Worm (Caenorhabditis elegans) whole organism, L4/young adult: ENCODE results near the gene dnj-8.

Source experiments
- W03F9.2 ChIP-seq: fragments of 150-350 bp; optimal IDR thresholded peaks from 2 replicates; lab custom pipeline; 2014; ENCODE audit warnings: missing biosample characterization, missing genetic modification characterization
- dao-5 ChIP-seq: sonication (generic microtip); optimal IDR thresholded peaks from 2 replicates; lab custom pipeline; 2016; ENCODE audit warnings: missing genotype, missing genetic modification characterization, moderate library complexity, missing compliant biosample characterization
- him-1 ChIP-seq: sonication (generic microtip); optimal IDR thresholded peaks from 2 replicates; lab custom pipeline; 2016; ENCODE audit warnings: missing genotype, missing genetic modification reagents, missing genetic modification characterization, missing compliant biosample characterization

The dnj-8 gene

DNA sequence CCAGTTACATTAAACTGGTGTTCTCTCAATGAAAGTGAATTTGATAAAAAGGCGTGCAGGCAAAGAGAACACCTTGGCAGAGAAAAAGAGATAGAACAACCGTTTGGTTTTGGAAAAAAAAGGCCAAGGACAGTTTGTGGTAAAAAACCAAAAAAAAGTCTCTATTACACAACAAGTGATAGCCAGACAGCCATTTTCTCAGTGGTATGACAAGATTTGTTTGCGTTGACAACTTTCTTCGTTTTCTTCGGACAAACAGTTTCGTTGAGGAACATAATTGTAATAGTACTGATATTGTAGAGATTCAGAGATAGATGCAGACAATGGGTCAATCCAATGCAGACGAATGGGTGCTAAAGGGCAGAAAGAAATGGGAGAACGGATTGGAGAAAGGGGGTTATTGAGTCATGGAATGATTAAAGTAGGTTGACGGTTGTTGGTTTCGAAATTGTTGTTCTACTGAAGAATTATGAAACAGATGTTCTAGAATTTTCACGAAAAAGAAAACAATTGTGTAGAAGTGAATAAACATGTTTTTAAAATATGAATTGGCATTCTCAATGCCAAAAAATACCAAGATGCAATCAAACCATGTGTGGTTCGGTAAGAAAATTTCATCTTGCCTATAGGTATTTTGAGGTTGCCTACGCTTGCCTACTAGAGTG is 35.5 kb downstream of the dnj-8 start:
- no peak for TF ChIP-seq W03F9.2
- TF ChIP-seq dao-5 (tag; lab: Kevin White, UChicago): no peak
- TF ChIP-seq him-1: no peak

DNA sequence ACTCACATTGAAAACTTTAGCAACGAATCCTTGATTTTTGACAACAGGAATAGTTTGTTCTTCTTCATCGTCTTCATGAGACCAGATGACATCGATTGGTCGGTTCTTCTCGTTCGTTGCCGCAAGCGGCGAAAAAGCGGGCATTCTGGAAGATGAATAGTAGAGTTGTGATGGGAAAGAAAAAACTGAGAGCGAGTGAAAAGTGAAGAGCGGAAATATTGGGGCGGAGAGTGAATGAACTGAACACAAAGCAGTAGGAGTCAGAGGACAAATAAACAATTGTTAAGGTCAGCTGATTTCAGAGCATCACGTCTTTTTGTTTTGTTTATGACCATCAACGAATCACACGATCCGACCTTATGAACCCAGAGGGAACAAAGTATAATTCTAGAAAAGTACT is 36.6 kb downstream of the dnj-8 start, which contains the start of gene F18C5.10:
TSS of gene F18C5.10 (minus strand) at position 145 of the 400 bp plus-strand sequence.
- no peak for TF ChIP-seq him-1
- no peak for TF ChIP-seq W03F9.2
- TF ChIP-seq dao-5 (tag; lab: Kevin White, UChicago): no peak

DNA sequence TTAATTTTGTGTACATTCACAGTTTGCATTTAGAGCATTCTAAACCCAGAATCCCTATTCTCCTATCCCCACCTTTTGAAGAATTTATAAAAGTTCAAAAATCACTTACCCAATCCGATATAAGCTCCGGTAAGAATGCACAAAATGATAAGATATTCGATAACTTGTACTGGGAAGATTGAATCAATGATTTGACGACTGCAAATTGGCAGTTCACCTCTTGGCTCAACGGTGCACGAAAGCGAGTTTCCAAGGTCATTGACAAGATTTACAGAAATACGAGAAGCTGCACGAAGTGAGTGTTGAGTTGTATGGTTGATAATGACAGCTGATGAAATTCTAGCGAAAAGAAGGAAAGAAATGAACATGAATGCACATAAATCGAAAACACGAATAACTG is 37.6 kb downstream of the dnj-8 start:
- TF ChIP-seq dao-5 (tag; lab: Kevin White, UChicago) (no peak), him-1 (no peak), W03F9.2 (no peak)

DNA sequence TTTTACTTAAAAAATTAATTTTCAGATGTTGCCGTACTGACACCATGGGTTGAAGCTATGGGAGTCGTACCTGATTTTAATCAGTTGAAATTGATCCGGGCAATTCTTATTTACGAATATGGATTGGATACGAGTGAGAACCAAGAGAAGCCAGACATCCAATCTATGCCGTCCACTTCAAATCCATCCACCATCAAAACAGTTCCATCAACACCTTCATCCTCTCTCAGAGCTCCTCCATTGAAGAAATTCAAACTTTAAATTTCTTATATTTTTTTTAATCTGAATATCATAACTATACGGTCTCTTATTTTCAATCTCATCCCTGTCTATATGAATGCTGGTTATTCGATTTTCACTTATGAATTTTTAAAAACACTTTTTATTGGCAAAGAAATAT is 39.0 kb downstream of the dnj-8 start:
- no peak for TF ChIP-seq dao-5 (tag; lab: Kevin White, UChicago)
- TF ChIP-seq W03F9.2: no peak
- no peak for TF ChIP-seq him-1

DNA sequence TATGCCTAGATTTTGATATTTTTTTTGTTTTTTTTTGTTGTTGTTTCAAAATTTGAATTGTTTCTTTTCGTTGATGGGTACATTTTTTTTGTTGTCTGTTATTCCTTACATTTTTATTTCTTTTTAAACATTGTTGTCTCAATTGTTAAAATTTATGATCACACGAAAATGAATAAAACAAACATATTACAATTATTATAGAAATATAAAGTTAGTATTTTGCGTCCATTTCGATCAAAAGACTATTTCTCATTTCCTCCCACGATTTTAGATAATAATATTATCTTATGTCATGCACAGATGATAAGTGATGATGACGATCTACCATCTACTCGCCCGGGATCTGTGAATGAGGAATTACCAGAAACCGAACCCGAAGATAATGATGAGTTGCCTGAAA is 43.2 kb downstream of the dnj-8 start, which contains the start of gene wrn-1:
TSS of gene wrn-1 (plus strand) at position 301 of the 400 bp plus-strand sequence.
- TF ChIP-seq dao-5 (tag; lab: Kevin White, UChicago) (no peak), W03F9.2 (no peak), him-1 (no peak)

DNA sequence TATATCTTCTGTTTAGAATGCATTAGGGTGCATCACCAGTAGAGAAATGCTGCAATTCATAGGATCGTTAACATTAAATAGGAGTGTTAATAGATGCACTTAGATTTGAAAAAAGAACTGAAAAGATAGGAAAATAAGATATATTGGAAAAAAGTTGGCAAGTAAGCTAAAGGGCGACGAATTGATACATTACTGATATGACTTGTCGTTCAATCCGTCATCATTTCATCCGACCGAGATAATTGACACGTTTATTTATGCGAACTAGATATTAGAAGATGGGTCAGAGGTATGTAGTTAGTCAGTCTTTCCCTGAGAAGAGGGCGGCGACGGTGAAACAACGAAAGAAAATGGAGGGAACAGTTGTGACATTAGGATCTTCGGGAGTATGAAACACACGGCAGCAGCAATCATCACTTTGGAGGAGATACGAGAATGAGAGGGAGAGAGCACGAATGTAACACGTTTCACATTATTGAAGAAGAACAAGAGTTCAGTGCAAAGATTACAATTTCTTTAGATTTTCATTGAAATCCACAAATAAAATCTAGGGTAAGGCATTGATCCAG is 53.0 kb downstream of the dnj-8 start, which contains the start of gene lron-15:
TSS of gene lron-15 (minus strand) at position 51 of the 569 bp plus-strand sequence.
- no peak for TF ChIP-seq dao-5 (tag; lab: Kevin White, UChicago)
- no peak for TF ChIP-seq W03F9.2
- no peak for TF ChIP-seq him-1
